Worm (Caenorhabditis elegans): ENCODE data around the gene ugt-13.

- TF ChIP-seq pes-1 (GFP tag; IDR thresholded peaks at IDR 0.05): no peak
- no peak for TF ChIP-seq ceh-13 (GFP tag; optimal IDR thresholded peaks at IDR 0.05)
- no peak for TF ChIP-seq ama-1 (optimal IDR thresholded peaks at IDR 0.05)
- TF ChIP-seq ceh-36 (tag; optimal IDR thresholded peaks at IDR 0.05): no peak
Measured at ce11 chrV:4889976-4890479, 18.7 kb upstream of the ugt-13 start, which contains the start of gene T19H12.2.

Measured in whole organism, early embryonic.